Worm (Caenorhabditis elegans) whole organism, midembryonic: ENCODE data around the gene cfap-20.

Experiments
- cog-1 ChIP-seq: sonication (generic microtip); optimal IDR thresholded peaks from 2 replicates; lab custom pipeline; 2016; ENCODE audit warnings: missing genetic modification characterization, missing compliant biosample characterization
- med-1 ChIP-seq: sonication (generic microtip); optimal IDR thresholded peaks from 2 replicates; lab custom pipeline; 2017; ENCODE audit warnings: missing genetic modification characterization, mild to moderate bottlenecking, missing compliant biosample characterization, antibody characterized with exemption, missing genetic modification reagents; ENCODE audit not compliant: insufficient read depth
- tab-1 ChIP-seq: fragments of 200-800 bp; sonication (Bioruptor generic); IDR thresholded peaks from 2 replicates; pipeline ENCODE4 v1.3.6; 2022; ENCODE audit warnings: missing genetic modification characterization, missing compliant biosample characterization
- ztf-29 ChIP-seq: fragments of 200-800 bp; sonication (Bioruptor generic); IDR thresholded peaks from 2 replicates; pipeline ENCODE4 v1.3.6; 2022; ENCODE audit warnings: missing genetic modification reagents, missing genetic modification characterization, missing compliant biosample characterization

DNA sequence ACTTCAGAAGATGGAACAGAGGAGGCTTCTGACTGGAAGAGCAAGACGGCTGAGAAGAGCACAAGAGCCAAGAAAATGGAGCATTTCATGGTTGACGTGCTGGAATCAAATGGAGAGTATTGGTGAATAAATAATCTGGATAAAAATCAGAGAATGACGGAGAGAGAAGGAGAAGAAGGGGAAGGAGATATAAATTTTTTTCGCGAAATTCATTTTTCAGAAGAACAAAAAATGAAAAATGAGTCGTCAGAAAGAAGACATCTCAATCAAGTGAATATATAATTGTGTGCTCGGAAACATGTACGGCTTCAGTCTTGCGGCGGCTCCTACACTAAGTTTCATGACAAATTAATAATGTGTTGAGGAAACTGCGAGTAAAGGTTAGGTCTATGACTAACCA lies 12.4 kb upstream of the cfap-20 start, which contains the start of gene C54C6.5:
- no peak for TF ChIP-seq med-1 (GFP tag; lab: Kevin White, UChicago)
- TF ChIP-seq cog-1 (tag; lab: Kevin White, UChicago): no peak
- no peak for TF ChIP-seq ztf-29
- no peak for TF ChIP-seq tab-1 (GFP tag; lab: Robert Waterston, UW)
